Fruit fly (Drosophila melanogaster): ENCODE data around the gene Tango14.
A peak's percentile ranks its signal among the peaks of the same experiment; 100 is the strongest.

Gene Tango14

DNA sequence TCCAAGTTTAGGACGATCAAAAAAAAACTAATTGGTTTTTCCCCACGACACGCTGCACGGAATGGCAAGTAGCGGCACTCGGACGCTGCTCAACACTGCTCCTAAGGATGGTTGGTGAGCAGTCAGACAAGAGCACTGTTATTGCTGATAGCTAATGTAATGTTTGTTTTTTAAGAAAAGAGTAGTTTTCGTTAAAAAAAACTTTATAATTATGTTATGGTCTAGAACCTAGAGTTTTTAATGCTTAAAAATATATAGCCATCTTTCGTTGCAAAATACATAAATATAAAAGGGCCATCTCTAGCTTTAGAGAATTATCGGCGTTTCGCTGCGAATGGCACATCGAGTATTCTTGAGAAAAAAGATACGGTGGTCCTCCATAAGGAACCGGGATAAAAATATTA is 14.2 kb downstream of the Tango14 start, which contains the start of the genes Charon and CG4887 (continued):
- no peak for TF ChIP-seq jing (GFP tag; optimal IDR thresholded peaks at IDR 0.05)
- no peak for TF ChIP-seq lab (GFP tag; optimal IDR thresholded peaks at IDR 0.05)
- peak; percentile 32; the same call in 1 of the 2 replicates for TF ChIP-seq nerfin-2 (GFP tag; IDR thresholded peaks at IDR 0.05; ENCODE audit: partially characterized antibody)
- peak; percentile 52; the same call in 1 of the 2 replicates for TF ChIP-seq Nf-YA (GFP tag; IDR thresholded peaks at IDR 0.05)
- TF ChIP-seq tll (GFP tag; optimal IDR thresholded peaks at IDR 0.05): peak in 1 of 2 experiments; percentile 4
- TF ChIP-seq TFAM (GFP tag; optimal IDR thresholded peaks at IDR 0.05): peak; percentile 8
- TF ChIP-seq ham (GFP tag; IDR thresholded peaks at IDR 0.05): no peak
- peak; percentile 75 for TF ChIP-seq CG16813 (GFP tag; IDR thresholded peaks at IDR 0.05; ENCODE audit: partially characterized antibody)
- TF ChIP-seq Pdp1 (GFP tag; optimal IDR thresholded peaks at IDR 0.05): peak in 1 of 2 experiments; percentile 87
- TF ChIP-seq bcd (GFP tag; optimal IDR thresholded peaks at IDR 0.05): peak; percentile 73
- TF ChIP-seq Eip74EF (GFP tag; optimal IDR thresholded peaks at IDR 0.05): no peak
- TF ChIP-seq gro (GFP tag; optimal IDR thresholded peaks at IDR 0.05): peak; percentile 83
- TF ChIP-seq CG14860 (GFP tag; IDR thresholded peaks at IDR 0.05; ENCODE audit: partially characterized antibody): peak; percentile 34; the same call in 1 of the 3 replicates
- TF ChIP-seq ewg (GFP tag; optimal IDR thresholded peaks at IDR 0.05): peak; percentile 61
- peak; percentile 90 for TF ChIP-seq CG13424 (tag; optimal IDR thresholded peaks at IDR 0.05)
- no peak for TF ChIP-seq fd64A (GFP tag; optimal IDR thresholded peaks at IDR 0.05)
- peak; percentile 82 for TF ChIP-seq al (GFP tag; IDR thresholded peaks at IDR 0.05)
- TF ChIP-seq nerfin-1 (tag; optimal IDR thresholded peaks at IDR 0.05): peak; percentile 76
- TF ChIP-seq CG4328 (GFP tag; optimal IDR thresholded peaks at IDR 0.05): peak; percentile 79
- peak; percentile 89 for TF ChIP-seq jumu (GFP tag; optimal IDR thresholded peaks at IDR 0.05)
- peak; percentile 74 for TF ChIP-seq CG4854 (GFP tag; optimal IDR thresholded peaks at IDR 0.05)
- peak; percentile 79 for TF ChIP-seq CG8089 (GFP tag; optimal IDR thresholded peaks at IDR 0.05)
- no peak for TF ChIP-seq scrt (GFP tag; optimal IDR thresholded peaks at IDR 0.05)
- peak; percentile 89 for TF ChIP-seq Sin3A (optimal IDR thresholded peaks at IDR 0.05)
- TF ChIP-seq Gsc (GFP tag; IDR thresholded peaks at IDR 0.05): peak; percentile 46; the same call in 1 of the 2 replicates
- TF ChIP-seq Atf6 (GFP tag; IDR thresholded peaks at IDR 0.05): peak; percentile 75
- peak; percentile 64 for TF ChIP-seq HLH3B (GFP tag; IDR thresholded peaks at IDR 0.05)
- no peak for TF ChIP-seq tap (tag; optimal IDR thresholded peaks at IDR 0.05)
- no peak for TF ChIP-seq CG42726 (GFP tag; IDR thresholded peaks at IDR 0.05; ENCODE audit: partially characterized antibody)
- no peak for TF ChIP-seq cg (GFP tag; optimal IDR thresholded peaks at IDR 0.05)
- no peak for TF ChIP-seq gcm (GFP tag; optimal IDR thresholded peaks at IDR 0.05)
- no peak for TF ChIP-seq sens-2 (GFP tag; IDR thresholded peaks at IDR 0.05)
- TF ChIP-seq Six4 (GFP tag; optimal IDR thresholded peaks at IDR 0.05): peak; percentile 75
- TF ChIP-seq CG12769 (tag; optimal IDR thresholded peaks at IDR 0.05): no peak
- TF ChIP-seq CG13894 (tag; optimal IDR thresholded peaks at IDR 0.05): peak; percentile 86
- no peak for TF ChIP-seq Blimp-1 (GFP tag; optimal IDR thresholded peaks at IDR 0.05)
- peak; percentile 70 for TF ChIP-seq CG13123 (GFP tag; optimal IDR thresholded peaks at IDR 0.05)
- peak; percentile 86 for TF ChIP-seq Xrp1 (GFP tag; IDR thresholded peaks at IDR 0.05)
- peak; percentile 89 for TF ChIP-seq nmo (GFP tag; optimal IDR thresholded peaks at IDR 0.05)
- TF ChIP-seq CG12391 (tag; optimal IDR thresholded peaks at IDR 0.05): peak; percentile 88
- TF ChIP-seq sc (optimal IDR thresholded peaks at IDR 0.05): no peak
- TF ChIP-seq sc (GFP tag; optimal IDR thresholded peaks at IDR 0.05): no peak
- no peak; the same call in 2 of the 3 replicates for TF ChIP-seq CG17361 (GFP tag; IDR thresholded peaks at IDR 0.05)
- peak; percentile 48 for TF ChIP-seq cwo (GFP tag; optimal IDR thresholded peaks at IDR 0.05)
- TF ChIP-seq caup (GFP tag; optimal IDR thresholded peaks at IDR 0.05; ENCODE audit: severe bottlenecking): peak; percentile 73
- TF ChIP-seq abd-A (tag; optimal IDR thresholded peaks at IDR 0.05): no peak
- peak; percentile 78 for TF ChIP-seq CG14441 (GFP tag; IDR thresholded peaks at IDR 0.05)
- TF ChIP-seq crp (GFP tag; optimal IDR thresholded peaks at IDR 0.05): peak in 1 of 2 experiments; percentile 52
- no peak for TF ChIP-seq Dip2 (GFP tag; IDR thresholded peaks at IDR 0.05)
